Fruit fly (Drosophila melanogaster) whole organism, adult: Measurements from ENCODE around the gene Spn.

Experiments
- CG11617 ChIP-seq: fragments of 200-800 bp; sonication (Bioruptor generic); optimal IDR thresholded peaks from 2 replicates; lab custom pipeline; 2017; ENCODE audit warnings: mild to moderate bottlenecking, missing biosample characterization, missing genetic modification reagents, missing genetic modification characterization
- CG12768 ChIP-seq: fragments of 200-800 bp; sonication (Bioruptor generic); optimal IDR thresholded peaks from 2 replicates; lab custom pipeline; 2017; ENCODE audit warnings: missing biosample characterization, missing genetic modification characterization, mild to moderate bottlenecking, moderate library complexity, missing genetic modification reagents
- CG14711 ChIP-seq: fragments of 200-800 bp; sonication (Bioruptor generic); optimal IDR thresholded peaks from 2 replicates; lab custom pipeline; 2018; ENCODE audit warnings: missing biosample characterization, mild to moderate bottlenecking, missing genetic modification characterization, moderate library complexity
- CG1620 ChIP-seq: fragments of 200-800 bp; sonication (Bioruptor generic); optimal IDR thresholded peaks from 2 replicates; lab custom pipeline; 2016; ENCODE audit warnings: missing biosample characterization, missing genetic modification characterization
- CG33017 ChIP-seq: fragments of 200-800 bp; sonication (Bioruptor generic); optimal IDR thresholded peaks from 2 replicates; lab custom pipeline; 2018; ENCODE audit warnings: missing biosample characterization, mild to moderate bottlenecking, missing genetic modification characterization, moderate library complexity
- CG5204 ChIP-seq: fragments of 200-800 bp; sonication (Bioruptor generic); optimal IDR thresholded peaks from 2 replicates; lab custom pipeline; 2016; ENCODE audit warnings: missing biosample characterization, missing genetic modification characterization
- CG7045 ChIP-seq: fragments of 200-800 bp; sonication (Bioruptor generic); optimal IDR thresholded peaks from 2 replicates; lab custom pipeline; 2017; ENCODE audit warnings: missing biosample characterization, mild to moderate bottlenecking, missing genetic modification characterization
- Clk ChIP-seq: fragments of 200-800 bp; sonication (Bioruptor generic); optimal IDR thresholded peaks from 2 replicates; lab custom pipeline; 2017; ENCODE audit warnings: missing biosample characterization, missing genetic modification characterization
- Crg-1 ChIP-seq: fragments of 200-800 bp; sonication (Bioruptor generic); optimal IDR thresholded peaks from 2 replicates; lab custom pipeline; 2016; ENCODE audit warnings: missing biosample characterization, missing genetic modification characterization
- cic ChIP-seq: fragments of 200-800 bp; sonication (Bioruptor generic); optimal IDR thresholded peaks from 2 replicates; lab custom pipeline; 2017; ENCODE audit warnings: missing biosample characterization, mild to moderate bottlenecking, missing genetic modification characterization, moderate library complexity
- cnc ChIP-seq, 2 experiments: fragments of >200 bp; optimal IDR thresholded peaks; 2 replicates each; lab custom pipeline; 2017
- ovo ChIP-seq: fragments of 200-800 bp; sonication (Bioruptor generic); optimal IDR thresholded peaks from 2 replicates; lab custom pipeline; 2016; ENCODE audit warnings: missing biosample characterization, missing genetic modification characterization
- pad ChIP-seq: fragments of 200-800 bp; sonication (Bioruptor generic); optimal IDR thresholded peaks from 3 replicates; lab custom pipeline; 2017; ENCODE audit warnings: missing biosample characterization, missing genetic modification characterization, mild to moderate bottlenecking, moderate library complexity, missing genetic modification reagents
- tj ChIP-seq: fragments of 200-800 bp; sonication (Bioruptor generic); optimal IDR thresholded peaks from 3 replicates; lab custom pipeline; 2017; ENCODE audit warnings: missing biosample characterization, mild to moderate bottlenecking, missing genetic modification characterization, moderate library complexity

dm6 chr3L:2472302-2473016 lies 81.6 kb downstream of the Spn start:
- TF ChIP-seq cnc (optimal IDR thresholded peaks at IDR 0.05; lab: Kevin White, UChicago) (no peak), tj (GFP tag; lab: Kevin White, UChicago) (no peak), CG14711 (tag; lab: Kevin White, UChicago) (no peak), ovo (GFP tag; lab: Kevin White, UChicago) (no peak), pad (GFP tag; lab: Kevin White, UChicago) (no peak), CG11617 (GFP tag; lab: Kevin White, UChicago) (no peak), cic (no peak), CG7045 (GFP tag; lab: Kevin White, UChicago) (no peak), CG1620 (GFP tag; lab: Kevin White, UChicago) (no peak), Crg-1 (GFP tag; lab: Kevin White, UChicago) (no peak), CG5204 (GFP tag; lab: Kevin White, UChicago) (no peak), CG33017 (no peak), Clk (GFP tag; lab: Kevin White, UChicago) (no peak), CG12768 (GFP tag; lab: Kevin White, UChicago) (no peak)
